Fruit fly (Drosophila melanogaster) whole organism, embryonic: Measurements from ENCODE around the gene CG13360.

Experiments
- Aef1 ChIP-seq: fragments of 200-800 bp; sonication (Bioruptor generic); IDR thresholded peaks from 3 replicates; pipeline ENCODE4 v1.3.6; 2022; ENCODE audit warnings: missing biosample characterization, missing genetic modification characterization
- B-H2 ChIP-seq: fragments of 200-800 bp; sonication (Bioruptor generic); optimal IDR thresholded peaks from 2 replicates; lab custom pipeline; 2018; ENCODE audit warnings: missing biosample characterization, mild to moderate bottlenecking, missing genetic modification characterization
- Bgb ChIP-seq: fragments of 200-800 bp; sonication (Bioruptor generic); IDR thresholded peaks from 2 replicates; pipeline ENCODE4 v1.3.6; 2022; ENCODE audit warnings: missing biosample characterization, missing genetic modification characterization; ENCODE audit not compliant: partially characterized antibody
- Blimp-1 ChIP-seq: fragments of 200-800 bp; sonication (Bioruptor generic); optimal IDR thresholded peaks from 3 replicates; lab custom pipeline; 2018; ENCODE audit warnings: missing biosample characterization, missing genetic modification characterization, mild to moderate bottlenecking, moderate library complexity, missing genetic modification reagents
- CG1024 ChIP-seq: fragments of 200-800 bp; sonication (Bioruptor generic); IDR thresholded peaks from 2 replicates; pipeline ENCODE4 v1.3.6; 2022; ENCODE audit warnings: missing biosample characterization, missing genetic modification characterization
- CG10979 ChIP-seq: fragments of 200-800 bp; sonication (Bioruptor generic); optimal IDR thresholded peaks from 2 replicates; lab custom pipeline; 2018; ENCODE audit warnings: missing biosample characterization, mild to moderate bottlenecking, missing genetic modification characterization, moderate library complexity
- CG11560 ChIP-seq: fragments of 200-800 bp; sonication (Bioruptor generic); IDR thresholded peaks from 3 replicates; pipeline ENCODE4 v1.3.6; 2022; ENCODE audit warnings: missing biosample characterization, missing genetic modification characterization
- CG11723 ChIP-seq: fragments of 200-800 bp; sonication (Bioruptor generic); optimal IDR thresholded peaks from 2 replicates; lab custom pipeline; 2017; ENCODE audit warnings: missing biosample characterization, mild to moderate bottlenecking, missing genetic modification characterization
- CG12659 ChIP-seq: fragments of 200-800 bp; sonication (Bioruptor generic); optimal IDR thresholded peaks from 3 replicates; lab custom pipeline; 2017; ENCODE audit warnings: mild to moderate bottlenecking, missing biosample characterization, missing genetic modification reagents, missing genetic modification characterization
- CG16863 ChIP-seq: fragments of 200-800 bp; sonication (Bioruptor generic); optimal IDR thresholded peaks from 3 replicates; lab custom pipeline; 2016; ENCODE audit warnings: missing biosample characterization, missing genetic modification characterization
- CG18011 ChIP-seq: fragments of 200-800 bp; sonication (Bioruptor generic); optimal IDR thresholded peaks from 2 replicates; lab custom pipeline; 2017; ENCODE audit warnings: missing biosample characterization, missing genetic modification characterization, mild to moderate bottlenecking, moderate library complexity, missing genotype
- CG18599 ChIP-seq: fragments of 200-800 bp; sonication (Bioruptor generic); optimal IDR thresholded peaks from 3 replicates; lab custom pipeline; 2017; ENCODE audit warnings: missing biosample characterization, missing genetic modification characterization, mild to moderate bottlenecking, moderate library complexity, missing genetic modification reagents
- CG18764 ChIP-seq: fragments of 200-800 bp; sonication (Bioruptor generic); optimal IDR thresholded peaks from 3 replicates; lab custom pipeline; 2016; ENCODE audit warnings: missing biosample characterization, missing genetic modification characterization
- CG2129 ChIP-seq: fragments of 200-800 bp; sonication (Bioruptor generic); IDR thresholded peaks from 2 replicates; pipeline ENCODE4 v1.3.6; 2022; ENCODE audit warnings: missing biosample characterization, missing genetic modification characterization; ENCODE audit not compliant: partially characterized antibody
- CG31388 ChIP-seq: fragments of 200-800 bp; sonication (Bioruptor generic); optimal IDR thresholded peaks from 2 replicates; lab custom pipeline; 2016; ENCODE audit warnings: missing biosample characterization, missing genetic modification characterization
- CG34422 ChIP-seq: fragments of 200-800 bp; sonication (Bioruptor generic); IDR thresholded peaks from 3 replicates; pipeline ENCODE4 v1.3.6; 2022; ENCODE audit warnings: missing biosample characterization, missing genetic modification characterization
- CG4730 ChIP-seq: fragments of 200-800 bp; sonication (Bioruptor generic); IDR thresholded peaks from 2 replicates; pipeline ENCODE4 v1.3.6; 2022; ENCODE audit warnings: missing biosample characterization, missing genetic modification characterization
- CG6683 ChIP-seq: fragments of 200-800 bp; sonication (Bioruptor generic); optimal IDR thresholded peaks from 2 replicates; lab custom pipeline; 2017; ENCODE audit warnings: missing biosample characterization, mild to moderate bottlenecking, missing genetic modification characterization, missing genetic modification reagents
- CG8089 ChIP-seq: fragments of 200-800 bp; sonication (Bioruptor generic); optimal IDR thresholded peaks from 3 replicates; lab custom pipeline; 2016; ENCODE audit warnings: missing biosample characterization, missing genetic modification characterization
- CG9437 ChIP-seq: fragments of 200-800 bp; sonication (Bioruptor generic); optimal IDR thresholded peaks from 2 replicates; lab custom pipeline; 2018; ENCODE audit warnings: missing biosample characterization, mild to moderate bottlenecking, missing genetic modification characterization
- Chrac-16 ChIP-seq: fragments of 200-800 bp; sonication (Bioruptor generic); optimal IDR thresholded peaks from 3 replicates; lab custom pipeline; 2016; ENCODE audit warnings: missing biosample characterization, missing genetic modification characterization
- Dip2 ChIP-seq: fragments of 200-800 bp; sonication (Bioruptor generic); IDR thresholded peaks from 2 replicates; pipeline ENCODE4 v1.3.6; 2022; ENCODE audit warnings: missing biosample characterization, missing genetic modification characterization
- Fer2 ChIP-seq: fragments of 200-800 bp; sonication (Bioruptor generic); optimal IDR thresholded peaks from 2 replicates; lab custom pipeline; 2018; ENCODE audit warnings: missing biosample characterization, mild to moderate bottlenecking, missing genetic modification characterization, moderate library complexity
- Lim3 ChIP-seq: fragments of 200-800 bp; sonication (Bioruptor generic); IDR thresholded peaks from 2 replicates; pipeline ENCODE4 v1.3.6; 2022; ENCODE audit warnings: missing biosample characterization, missing genetic modification characterization
- Side ChIP-seq: fragments of 200-800 bp; sonication (Bioruptor generic); optimal IDR thresholded peaks from 2 replicates; lab custom pipeline; 2016; ENCODE audit warnings: missing biosample characterization, missing genetic modification characterization
- chif ChIP-seq, 2 experiments: fragments of 200-800 bp; sonication (Bioruptor generic); optimal IDR thresholded peaks; 3 replicates each; lab custom pipeline; 2016; ENCODE audit warnings: missing biosample characterization in 2 of 2, missing genetic modification characterization in 2 of 2
- esg ChIP-seq: fragments of 200-800 bp; sonication (Bioruptor generic); conservative IDR thresholded peaks from 2 replicates; pipeline ENCODE4 v1.3.6; 2022; ENCODE audit warnings: missing biosample characterization, missing genetic modification characterization
- ftz-f1 ChIP-seq: fragments of 200-800 bp; sonication (Bioruptor generic); optimal IDR thresholded peaks from 2 replicates; lab custom pipeline; 2016; ENCODE audit warnings: missing biosample characterization, missing genetic modification characterization
- gsb ChIP-seq: fragments of 200-800 bp; sonication (Bioruptor generic); IDR thresholded peaks from 2 replicates; pipeline ENCODE4 v1.3.6; 2022; ENCODE audit warnings: missing biosample characterization, missing genetic modification characterization
- gt ChIP-seq: fragments of 200-800 bp; sonication (Bioruptor generic); IDR thresholded peaks from 2 replicates; pipeline ENCODE4 v1.3.6; 2022; ENCODE audit warnings: missing biosample characterization, missing genetic modification characterization
- hb ChIP-seq: fragments of 200-800 bp; sonication (Bioruptor generic); IDR thresholded peaks from 3 replicates; pipeline ENCODE4 v1.3.6; 2022; ENCODE audit warnings: missing biosample characterization, missing genetic modification characterization; ENCODE audit not compliant: partially characterized antibody
- hbn ChIP-seq: fragments of 200-800 bp; sonication (Bioruptor generic); IDR thresholded peaks from 2 replicates; pipeline ENCODE4 v1.3.6; 2022; ENCODE audit warnings: missing biosample characterization, missing genetic modification characterization; ENCODE audit not compliant: partially characterized antibody
- her ChIP-seq: fragments of 200-800 bp; sonication (Bioruptor generic); optimal IDR thresholded peaks from 2 replicates; lab custom pipeline; 2016; ENCODE audit warnings: missing biosample characterization, missing genetic modification characterization
- jigr1 ChIP-seq: fragments of 200-800 bp; sonication (Bioruptor generic); IDR thresholded peaks from 3 replicates; pipeline ENCODE4 v1.3.6; 2022; ENCODE audit warnings: missing biosample characterization, missing genetic modification characterization
- kah ChIP-seq: fragments of 200-800 bp; sonication (Bioruptor generic); optimal IDR thresholded peaks from 2 replicates; lab custom pipeline; 2018; ENCODE audit warnings: missing biosample characterization, mild to moderate bottlenecking, missing genetic modification characterization
- kni ChIP-seq: fragments of 200-800 bp; sonication (Bioruptor generic); optimal IDR thresholded peaks from 3 replicates; lab custom pipeline; 2017; ENCODE audit warnings: mild to moderate bottlenecking, missing biosample characterization, missing genetic modification reagents, missing genetic modification characterization
- lov ChIP-seq, 2 experiments: fragments of 200-800 bp in 1 of 2; fragments of >200 bp in 1 of 2; sonication (Bioruptor generic) in 1 of 2; IDR thresholded peaks in 1 of 2; optimal IDR thresholded peaks in 1 of 2; 2 replicates in 1 of 2; 3 replicates in 1 of 2; pipeline versions ENCODE4 v1.3.6 to Lab custom; 2017 to 2022; ENCODE audit warnings: missing biosample characterization in 1 of 2, missing genetic modification characterization in 1 of 2
- pita ChIP-seq: fragments of 200-800 bp; sonication (Bioruptor generic); optimal IDR thresholded peaks from 2 replicates; lab custom pipeline; 2017; ENCODE audit warnings: missing biosample characterization, mild to moderate bottlenecking, missing genetic modification characterization
- salm ChIP-seq: fragments of 200-800 bp; sonication (Bioruptor generic); optimal IDR thresholded peaks from 2 replicates; lab custom pipeline; 2018; ENCODE audit warnings: missing biosample characterization, mild to moderate bottlenecking, missing genetic modification characterization
- schlank ChIP-seq: fragments of 200-800 bp; sonication (Bioruptor generic); optimal IDR thresholded peaks from 2 replicates; lab custom pipeline; 2018; ENCODE audit warnings: missing biosample characterization, mild to moderate bottlenecking, missing genetic modification characterization
- seq ChIP-seq: fragments of 200-800 bp; sonication (Bioruptor generic); IDR thresholded peaks from 2 replicates; pipeline ENCODE4 v1.3.6; 2022; ENCODE audit warnings: missing biosample characterization, missing genetic modification characterization
- sim ChIP-seq: fragments of 200-800 bp; sonication (Bioruptor generic); IDR thresholded peaks from 2 replicates; pipeline ENCODE4 v1.3.6; 2022; ENCODE audit warnings: missing biosample characterization, missing genetic modification characterization
- sima ChIP-seq: fragments of 200-800 bp; sonication (Bioruptor generic); optimal IDR thresholded peaks from 2 replicates; lab custom pipeline; 2016; ENCODE audit warnings: missing biosample characterization, missing genetic modification characterization
- tap ChIP-seq: fragments of 200-800 bp; optimal IDR thresholded peaks from 3 replicates; lab custom pipeline; 2019; ENCODE audit warnings: missing biosample characterization, mild to moderate bottlenecking, missing genetic modification characterization, moderate library complexity
- twi ChIP-seq: fragments of 200-800 bp; optimal IDR thresholded peaks from 2 replicates; lab custom pipeline; 2019; ENCODE audit warnings: missing biosample characterization, mild to moderate bottlenecking, missing genetic modification characterization, moderate library complexity

Gene CG13360

DNA sequence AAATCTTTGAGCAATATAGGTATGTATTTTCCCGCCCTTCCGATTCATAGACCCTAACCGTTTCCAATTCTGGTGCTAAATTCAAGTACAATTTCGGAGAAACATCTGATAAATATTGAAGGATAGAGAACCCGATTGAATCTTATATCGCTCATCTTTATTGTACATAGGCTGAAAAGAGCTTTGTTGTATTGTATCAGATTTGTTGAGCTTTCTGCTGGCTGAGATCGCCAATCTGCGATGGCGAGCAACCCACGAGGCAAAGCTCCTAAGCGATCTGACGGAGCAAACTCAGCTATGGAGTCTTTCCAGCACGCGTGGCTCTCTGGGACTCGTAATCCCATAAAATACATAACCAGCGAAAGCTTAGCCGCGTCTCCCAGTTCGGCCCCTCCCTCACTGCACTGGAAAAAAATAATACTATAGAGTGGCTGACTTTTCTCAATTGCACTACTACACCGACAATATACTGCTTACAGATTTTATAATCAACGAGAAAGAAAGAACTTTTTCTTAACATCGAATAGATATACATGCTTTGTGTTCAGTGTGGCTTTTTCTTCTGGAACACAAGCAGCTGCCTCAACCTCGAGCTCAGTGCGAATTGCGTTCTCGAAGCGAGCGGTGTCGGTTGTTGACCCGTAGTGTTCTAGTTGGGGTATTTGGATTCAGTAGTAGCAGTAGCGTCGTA, 34.1 kb downstream of the CG13360 start (continued):
- peak; percentile 58 for TF ChIP-seq CG8089 (GFP tag; lab: Kevin White, UChicago)
- TF ChIP-seq CG18011 (GFP tag; lab: Kevin White, UChicago), result peak; percentile 76
- TF ChIP-seq ftz-f1, result peak; percentile 83
- no peak for TF ChIP-seq pita (GFP tag; lab: Kevin White, UChicago)
- TF ChIP-seq gt, result no peak
- peak; percentile 78 for TF ChIP-seq gsb (GFP tag; lab: Robert Waterston, UW)
- no peak for TF ChIP-seq CG2129 (GFP tag; lab: Robert Waterston, UW)
- TF ChIP-seq Lim3 (GFP tag; lab: Robert Waterston, UW), result no peak

DNA sequence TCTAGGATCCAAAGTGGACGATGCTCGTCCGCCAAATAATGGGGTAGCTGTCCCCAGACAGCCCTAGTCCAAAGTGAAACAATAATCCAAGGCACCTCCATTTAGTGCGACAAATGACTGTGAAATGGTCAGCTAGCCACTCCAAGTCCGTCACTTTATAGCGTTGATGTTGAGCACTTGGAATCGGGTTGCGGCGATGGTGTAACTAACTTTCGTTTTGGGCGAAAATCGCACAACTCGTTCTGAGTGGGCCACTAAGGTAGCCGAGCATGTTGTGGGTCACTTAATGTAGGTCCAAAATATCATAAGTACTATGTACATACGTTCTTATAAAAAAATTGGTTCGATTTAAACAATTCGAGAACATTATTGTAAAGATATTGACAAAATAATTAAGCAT, 36.3 kb downstream of the CG13360 start, which contains the start of gene CG13361:
Gene CG13361 (minus strand): TSS at position 101 of the 400 bp plus-strand sequence.
- TF ChIP-seq kah (no peak), tap (tag; lab: Kevin White, UChicago) (no peak), Bgb (GFP tag; lab: Robert Waterston, UW) (no peak), lov (optimal IDR thresholded peaks at IDR 0.05; lab: Kevin White, UChicago) (no peak), lov (GFP tag; IDR thresholded peaks at IDR 0.05; lab: Robert Waterston, UW) (no peak), Side (GFP tag; lab: Kevin White, UChicago) (no peak), CG9437 (no peak), Aef1 (GFP tag; lab: Robert Waterston, UW) (no peak), CG18764 (GFP tag; lab: Kevin White, UChicago) (no peak), hbn (GFP tag; lab: Robert Waterston, UW) (no peak), her (GFP tag; lab: Kevin White, UChicago) (no peak), Dip2 (no peak), CG18599 (GFP tag; lab: Kevin White, UChicago) (no peak), Blimp-1 (no peak), chif (GFP tag; optimal IDR thresholded peaks at IDR 0.05; lab: Kevin White, UChicago) (no peak), sim (GFP tag; lab: Robert Waterston, UW) (no peak)

DNA sequence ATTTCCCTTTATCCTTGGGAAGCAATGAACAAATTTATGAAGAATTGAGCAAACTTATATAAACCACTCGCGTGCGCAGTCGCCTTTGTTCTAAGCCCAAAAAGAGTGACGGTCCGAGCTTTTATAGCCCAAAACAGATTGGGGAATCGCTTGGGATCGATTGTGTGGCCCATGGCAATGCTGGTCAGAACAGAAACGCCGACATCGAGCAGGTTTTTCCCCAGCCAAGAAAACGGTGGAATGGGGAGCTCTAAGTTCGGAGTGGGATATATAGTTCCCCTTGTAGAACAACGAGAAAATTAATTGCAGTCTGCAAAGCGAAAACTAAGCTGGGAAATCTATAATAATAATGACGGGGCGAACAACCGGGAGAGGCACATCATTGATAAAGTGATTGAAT, 38.7 kb downstream of the CG13360 start, which contains the start of gene CG13362:
Gene CG13362 (minus strand): TSS at position 101 of the 400 bp plus-strand sequence.
- TF ChIP-seq hb (GFP tag; lab: Robert Waterston, UW) (no peak), jigr1 (GFP tag; lab: Robert Waterston, UW) (no peak), CG1024 (no peak), CG11723 (GFP tag; lab: Kevin White, UChicago) (no peak), seq (GFP tag; lab: Robert Waterston, UW) (no peak), CG11560 (tag; lab: Robert Waterston, UW) (no peak), CG34422 (GFP tag; lab: Robert Waterston, UW) (no peak), B-H2 (no peak), esg (GFP tag; lab: Robert Waterston, UW) (no peak)
- TF ChIP-seq, all 482 proteins: peak for 0

DNA sequence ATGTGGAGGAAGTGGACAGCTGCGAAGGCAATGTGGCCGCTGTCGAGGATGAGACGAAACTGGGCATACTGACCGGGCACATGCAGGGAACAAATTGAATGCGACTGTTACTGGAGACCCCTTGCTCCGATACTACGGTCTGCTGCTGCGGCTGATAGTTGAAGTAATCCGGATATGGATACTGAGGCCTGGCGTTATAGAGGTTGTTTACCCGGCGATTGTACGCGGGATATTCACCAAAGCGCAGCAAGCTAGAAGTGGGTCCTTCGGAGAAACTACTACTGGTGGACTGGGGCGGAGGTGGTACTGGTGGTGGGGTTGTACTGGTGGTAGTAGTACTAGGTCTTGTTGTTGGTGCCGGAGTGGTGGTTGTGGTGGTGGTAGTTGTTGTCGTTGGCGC, 39.8 kb downstream of the CG13360 start, which contains the start of gene CG5254:
Gene CG5254 (plus strand): TSS at position 301 of the 400 bp plus-strand sequence.
- TF ChIP-seq salm (no peak), Fer2 (tag; lab: Kevin White, UChicago) (no peak), twi (tag; lab: Kevin White, UChicago) (no peak), CG10979 (no peak), sima (GFP tag; lab: Kevin White, UChicago) (no peak), Chrac-16 (GFP tag; lab: Kevin White, UChicago) (no peak), CG12659 (GFP tag; lab: Kevin White, UChicago) (no peak), CG6683 (GFP tag; lab: Kevin White, UChicago) (no peak), CG16863 (GFP tag; lab: Kevin White, UChicago) (no peak), kni (no peak), CG4730 (GFP tag; lab: Robert Waterston, UW) (no peak), CG31388 (GFP tag; lab: Kevin White, UChicago) (no peak), CG34422 (GFP tag; lab: Robert Waterston, UW) (no peak), schlank (no peak)
